Fruit fly (Drosophila melanogaster) whole organism, pupa: Measurements from ENCODE around the gene Pvr.

Experiments used
- CG10348 ChIP-seq: fragments of 200-800 bp; sonication (Bioruptor generic); IDR thresholded peaks from 2 replicates; pipeline ENCODE4 v1.3.6; 2022; ENCODE audit warnings: missing biosample characterization, missing genetic modification characterization
- CG12605 ChIP-seq: fragments of 200-800 bp; sonication (Bioruptor generic); IDR thresholded peaks from 2 replicates; pipeline ENCODE4 v1.3.6; 2022; ENCODE audit warnings: missing biosample characterization, missing genetic modification characterization
- CG13204 ChIP-seq: fragments of 200-800 bp; sonication (Bioruptor generic); optimal IDR thresholded peaks from 2 replicates; lab custom pipeline; 2018; ENCODE audit warnings: missing biosample characterization, mild to moderate bottlenecking, missing genetic modification characterization, moderate library complexity
- CG14655 ChIP-seq: fragments of 200-800 bp; sonication (Bioruptor generic); optimal IDR thresholded peaks from 3 replicates; lab custom pipeline; 2017; ENCODE audit warnings: mild to moderate bottlenecking, missing biosample characterization, missing genetic modification reagents, missing genetic modification characterization
- CG15710 ChIP-seq: fragments of 200-800 bp; sonication (Bioruptor generic); optimal IDR thresholded peaks from 2 replicates; lab custom pipeline; 2018; ENCODE audit warnings: missing biosample characterization, mild to moderate bottlenecking, missing genetic modification characterization, moderate library complexity
- CG17806 ChIP-seq: fragments of 200-800 bp; sonication (Bioruptor generic); optimal IDR thresholded peaks from 2 replicates; lab custom pipeline; 2018; ENCODE audit warnings: missing biosample characterization, mild to moderate bottlenecking, missing genetic modification characterization, moderate library complexity
- CG32121 ChIP-seq: fragments of 200-800 bp; sonication (Bioruptor generic); IDR thresholded peaks from 2 replicates; pipeline ENCODE4 v1.3.6; 2022; ENCODE audit warnings: missing biosample characterization, missing genetic modification characterization
- CG34367 ChIP-seq: fragments of 200-800 bp; sonication (Bioruptor generic); optimal IDR thresholded peaks from 2 replicates; lab custom pipeline; 2018; ENCODE audit warnings: missing biosample characterization, mild to moderate bottlenecking, missing genetic modification characterization
- CG4496 ChIP-seq: fragments of 200-800 bp; sonication (Bioruptor generic); IDR thresholded peaks from 3 replicates; pipeline ENCODE4 v1.3.6; 2022; ENCODE audit warnings: missing biosample characterization, missing genetic modification characterization
- CG8159 ChIP-seq: fragments of 200-800 bp; sonication (Bioruptor generic); optimal IDR thresholded peaks from 3 replicates; lab custom pipeline; 2018; ENCODE audit warnings: missing biosample characterization, mild to moderate bottlenecking, missing genetic modification characterization, moderate library complexity
- CG8301 ChIP-seq: fragments of 200-800 bp; sonication (Bioruptor generic); optimal IDR thresholded peaks from 2 replicates; lab custom pipeline; 2018; ENCODE audit warnings: missing biosample characterization, mild to moderate bottlenecking, missing genetic modification characterization
- CG9948 ChIP-seq: fragments of 200-800 bp; sonication (Bioruptor generic); optimal IDR thresholded peaks from 2 replicates; lab custom pipeline; 2018; ENCODE audit warnings: missing biosample characterization, mild to moderate bottlenecking, missing genetic modification characterization, moderate library complexity
- D1 ChIP-seq: fragments of 200-800 bp; sonication (Bioruptor generic); optimal IDR thresholded peaks from 2 replicates; lab custom pipeline; 2018; ENCODE audit warnings: missing biosample characterization, mild to moderate bottlenecking, missing genetic modification characterization, moderate library complexity
- EcR ChIP-seq: fragments of 200-800 bp; sonication (Bioruptor generic); optimal IDR thresholded peaks from 3 replicates; lab custom pipeline; 2019; ENCODE audit warnings: missing biosample characterization, missing genetic modification characterization, mild to moderate bottlenecking, moderate library complexity, missing genetic modification reagents
- Ets98B ChIP-seq: fragments of 200-800 bp; sonication (Bioruptor generic); IDR thresholded peaks from 2 replicates; pipeline ENCODE4 v1.3.6; 2022; ENCODE audit warnings: missing biosample characterization, missing genetic modification characterization
- Pif1A ChIP-seq: fragments of 200-800 bp; sonication (Bioruptor generic); optimal IDR thresholded peaks from 3 replicates; lab custom pipeline; 2016; ENCODE audit warnings: missing biosample characterization, missing genetic modification characterization
- Pif1B ChIP-seq: fragments of 200-800 bp; sonication (Bioruptor generic); optimal IDR thresholded peaks from 3 replicates; lab custom pipeline; 2016; ENCODE audit warnings: missing biosample characterization, missing genetic modification characterization
- Snoo ChIP-seq: fragments of 200-800 bp; sonication (Bioruptor generic); optimal IDR thresholded peaks from 3 replicates; lab custom pipeline; 2017; ENCODE audit warnings: missing biosample characterization, mild to moderate bottlenecking, missing genetic modification characterization, inconsistent platforms
- fd96Ca ChIP-seq: fragments of 200-800 bp; sonication (Bioruptor generic); IDR thresholded peaks from 3 replicates; pipeline ENCODE4 v1.3.6; 2022; ENCODE audit warnings: missing biosample characterization, missing genetic modification characterization
- gl ChIP-seq: fragments of 200-800 bp; sonication (Bioruptor generic); optimal IDR thresholded peaks from 2 replicates; lab custom pipeline; 2018; ENCODE audit warnings: missing biosample characterization, mild to moderate bottlenecking, missing genetic modification characterization
- rn ChIP-seq: fragments of 200-800 bp; sonication (Bioruptor generic); IDR thresholded peaks from 2 replicates; pipeline ENCODE4 v1.3.6; 2022; ENCODE audit warnings: missing biosample characterization, missing genetic modification characterization

Pvr gene

dm6 chr2L:8270916-8271315, 31.2 kb upstream of the Pvr start:
- TF ChIP-seq Pif1A (GFP tag; lab: Kevin White, UChicago) (peak; percentile 71), CG13204 (GFP tag; lab: Kevin White, UChicago) (no peak), gl (no peak), EcR (GFP tag; lab: Kevin White, UChicago) (no peak), CG8159 (tag; lab: Kevin White, UChicago) (peak; percentile 60), Snoo (tag; lab: Kevin White, UChicago) (no peak), rn (GFP tag; lab: Robert Waterston, UW) (0 out of 2 replicates have a peak, but pooled peaks have one; percentile 6), D1 (tag; lab: Kevin White, UChicago) (peak; percentile 4), CG8301 (peak; percentile 77), CG32121 (GFP tag; lab: Robert Waterston, UW) (peak; percentile 78), Pif1B (GFP tag; lab: Kevin White, UChicago) (peak; percentile 67), CG10348 (GFP tag; lab: Robert Waterston, UW) (no peak), Ets98B (GFP tag; lab: Robert Waterston, UW) (peak; percentile 83), CG14655 (GFP tag; lab: Kevin White, UChicago) (peak; percentile 79), CG12605 (GFP tag; lab: Robert Waterston, UW) (peak; percentile 73), CG17806 (tag; lab: Kevin White, UChicago) (peak; percentile 70), CG34367 (peak; percentile 57), CG9948 (tag; lab: Kevin White, UChicago) (peak; percentile 71), CG4496 (GFP tag; lab: Robert Waterston, UW) (peak; percentile 88), CG15710 (tag; lab: Kevin White, UChicago) (peak; percentile 57), fd96Ca (peak; percentile 83; the same call in 2 of the 3 replicates)

dm6 chr2L:8268679-8269078, 29.0 kb upstream of the Pvr start:
- TF ChIP-seq D1 (tag; lab: Kevin White, UChicago), result no peak
- TF ChIP-seq Pif1A (GFP tag; lab: Kevin White, UChicago), result no peak
- TF ChIP-seq CG8159 (tag; lab: Kevin White, UChicago), result no peak
- TF ChIP-seq EcR (GFP tag; lab: Kevin White, UChicago), result no peak
- no peak for TF ChIP-seq Snoo (tag; lab: Kevin White, UChicago)
- no peak for TF ChIP-seq Ets98B (GFP tag; lab: Robert Waterston, UW)
- no peak for TF ChIP-seq CG10348 (GFP tag; lab: Robert Waterston, UW)
- no peak for TF ChIP-seq CG13204 (GFP tag; lab: Kevin White, UChicago)

- TF ChIP-seq gl, result no peak
- no peak for TF ChIP-seq CG9948 (tag; lab: Kevin White, UChicago)
- TF ChIP-seq CG12605 (GFP tag; lab: Robert Waterston, UW), result peak; percentile 50; the same call in 1 of the 2 replicates
Measured at dm6 chr2L:8266670-8267435, 27.2 kb upstream of the Pvr start.

DNA sequence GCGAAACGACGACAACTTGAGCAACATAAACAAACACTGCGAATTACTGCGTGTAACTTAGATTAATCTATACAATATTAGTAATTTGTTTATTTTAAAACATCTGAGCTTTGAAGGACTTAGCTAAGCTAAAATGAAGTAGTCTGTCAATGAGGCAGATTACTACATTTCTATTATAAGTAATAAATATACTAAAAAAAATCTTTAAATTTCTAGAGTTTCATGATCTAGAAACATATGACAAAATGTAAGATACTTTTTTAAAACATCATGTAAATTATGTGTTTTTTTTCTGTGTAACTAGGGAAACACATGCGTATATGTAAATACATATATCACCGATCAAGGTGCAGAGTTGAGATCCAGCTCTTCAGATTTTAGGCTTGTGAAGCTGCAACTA, 26.5 kb upstream of the Pvr start:
- peak; percentile 85 for TF ChIP-seq CG32121 (GFP tag; lab: Robert Waterston, UW)
- TF ChIP-seq CG14655 (GFP tag; lab: Kevin White, UChicago), result peak; percentile 80
- TF ChIP-seq Ets98B (GFP tag; lab: Robert Waterston, UW), result peak; percentile 78
- peak; percentile 89 for TF ChIP-seq CG15710 (tag; lab: Kevin White, UChicago)
- TF ChIP-seq fd96Ca, result no peak
- peak; percentile 70 for TF ChIP-seq CG34367
- peak; percentile 77 for TF ChIP-seq CG12605 (GFP tag; lab: Robert Waterston, UW)
- peak; percentile 75 for TF ChIP-seq D1 (tag; lab: Kevin White, UChicago)
- TF ChIP-seq CG10348 (GFP tag; lab: Robert Waterston, UW), result no peak
- TF ChIP-seq CG4496 (GFP tag; lab: Robert Waterston, UW), result peak; percentile 83
- TF ChIP-seq rn (GFP tag; lab: Robert Waterston, UW), result 0 out of 2 replicates have a peak, but pooled peaks have one; percentile 18
- peak; percentile 32 for TF ChIP-seq Pif1B (GFP tag; lab: Kevin White, UChicago)
- peak; percentile 34 for TF ChIP-seq Snoo (tag; lab: Kevin White, UChicago)
- TF ChIP-seq CG13204 (GFP tag; lab: Kevin White, UChicago), result peak; percentile 51
- TF ChIP-seq CG8159 (tag; lab: Kevin White, UChicago), result peak; percentile 93
- TF ChIP-seq Pif1A (GFP tag; lab: Kevin White, UChicago), result peak; percentile 35
- TF ChIP-seq gl, result peak; percentile 64
- TF ChIP-seq CG17806 (tag; lab: Kevin White, UChicago), result peak; percentile 90
- peak; percentile 80 for TF ChIP-seq CG9948 (tag; lab: Kevin White, UChicago)
- TF ChIP-seq EcR (GFP tag; lab: Kevin White, UChicago), result no peak
- TF ChIP-seq CG8301, result peak; percentile 79

DNA sequence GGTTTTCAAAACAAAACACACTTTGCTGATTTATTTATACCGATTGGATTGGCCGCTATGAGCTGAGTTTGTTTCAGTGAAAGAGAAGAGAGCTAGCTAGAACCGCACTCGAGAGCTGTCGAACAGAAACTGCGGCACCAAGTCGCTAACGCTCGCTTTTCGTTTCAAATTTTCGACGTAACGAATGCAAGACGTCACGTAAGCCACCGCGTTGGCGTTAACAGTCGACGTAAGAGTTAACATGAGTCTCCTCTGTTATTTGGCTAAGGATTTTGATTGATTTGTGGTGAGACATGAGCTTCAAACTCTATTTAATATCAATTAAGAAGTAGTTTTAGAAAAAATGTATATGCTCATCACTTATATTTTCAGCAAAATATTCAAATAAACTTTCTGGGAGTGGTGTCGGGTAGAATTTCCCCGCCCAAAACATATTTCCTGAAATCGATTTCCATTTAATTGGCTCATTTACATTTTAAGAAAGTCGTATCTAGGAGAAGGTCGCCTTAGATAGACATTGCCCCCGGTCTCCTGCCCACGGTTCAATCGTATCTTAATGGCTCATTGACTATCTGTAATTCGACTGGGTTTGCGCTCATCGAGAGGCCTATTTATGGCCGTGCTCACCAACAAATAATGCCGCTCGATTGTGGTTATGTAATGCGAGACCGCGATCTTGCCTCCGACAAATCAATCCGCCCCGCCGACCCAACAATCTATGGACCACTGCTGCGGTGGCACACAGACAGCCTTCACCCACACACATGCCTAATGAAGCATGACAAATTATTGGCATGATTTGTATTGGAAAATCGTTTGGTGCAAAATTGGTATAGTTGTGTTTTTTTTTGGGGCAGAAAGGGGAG, 18.0 kb upstream of the Pvr start, which contains the start of gene CG8086:
TSS of gene CG8086 (minus strand) at position 102 of the 866 bp plus-strand sequence.
- TF ChIP-seq CG34367 (no peak), CG17806 (tag; lab: Kevin White, UChicago) (no peak), CG13204 (GFP tag; lab: Kevin White, UChicago) (no peak), Pif1A (GFP tag; lab: Kevin White, UChicago) (no peak)
